Fruit fly (Drosophila melanogaster) whole organism: ENCODE measurements around the gene CG33268.
"Not testable (repeated sequence)": the region's sequence is repeated elsewhere in the genome, so short reads cannot be mapped to it uniquely, and the experiment has no call there.

Experiments used
- CG8478 ChIP-seq: fragments of >200 bp; optimal IDR thresholded peaks from 2 replicates; lab custom pipeline; 2018; ENCODE audit warnings: inconsistent platforms
- Dll ChIP-seq: fragments of >200 bp; optimal IDR thresholded peaks from 2 replicates; lab custom pipeline; 2017
- EcR ChIP-seq, 2 experiments: fragments of >200 bp; optimal IDR thresholded peaks; 2 replicates each; lab custom pipeline; 2017; ENCODE audit warnings: missing biosample characterization in 2 of 2, missing genetic modification characterization in 2 of 2, missing genetic modification reagents in 2 of 2
- pan ChIP-seq: fragments of >200 bp; optimal IDR thresholded peaks from 2 replicates; lab custom pipeline; 2017
- psq ChIP-seq: fragments of >200 bp; optimal IDR thresholded peaks from 2 replicates; lab custom pipeline; 2017
- usp ChIP-seq: fragments of >200 bp; optimal IDR thresholded peaks from 2 replicates; lab custom pipeline; 2017; ENCODE audit warnings: missing biosample characterization, missing genetic modification characterization, mixed read lengths

Gene CG33268

DNA sequence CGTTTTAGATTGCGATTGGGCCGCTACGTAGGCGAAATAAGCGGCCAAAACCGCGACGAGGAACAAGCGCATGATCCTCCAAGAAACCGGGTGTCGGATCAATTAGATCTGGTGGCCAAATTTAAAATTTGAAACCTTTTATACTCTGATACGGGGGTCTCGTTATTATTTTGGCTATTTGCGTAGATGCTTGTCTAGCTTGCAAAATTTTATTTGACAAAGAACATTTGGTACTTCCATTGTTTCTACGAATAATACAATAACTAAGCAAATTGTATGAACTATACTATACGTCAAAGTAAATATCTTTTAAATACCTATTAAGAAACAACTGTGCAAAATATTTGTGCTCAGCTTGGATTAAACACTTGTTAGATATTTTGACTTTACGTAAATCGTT is 29.0 kb upstream of the CG33268 start, which contains the start of gene Muc68Ca:
Muc68Ca (minus strand) TSS at position 101 of the 400 bp plus-strand sequence.
- TF ChIP-seq Dll (lab: Kevin White, UChicago) (no peak), usp (GFP tag; lab: Kevin White, UChicago) (no peak), EcR (GFP tag; optimal IDR thresholded peaks at IDR 0.05; lab: Kevin White, UChicago) (no peak), psq (lab: Kevin White, UChicago) (no peak), CG8478 (lab: Kevin White, UChicago) (no peak), pan (no peak)

DNA sequence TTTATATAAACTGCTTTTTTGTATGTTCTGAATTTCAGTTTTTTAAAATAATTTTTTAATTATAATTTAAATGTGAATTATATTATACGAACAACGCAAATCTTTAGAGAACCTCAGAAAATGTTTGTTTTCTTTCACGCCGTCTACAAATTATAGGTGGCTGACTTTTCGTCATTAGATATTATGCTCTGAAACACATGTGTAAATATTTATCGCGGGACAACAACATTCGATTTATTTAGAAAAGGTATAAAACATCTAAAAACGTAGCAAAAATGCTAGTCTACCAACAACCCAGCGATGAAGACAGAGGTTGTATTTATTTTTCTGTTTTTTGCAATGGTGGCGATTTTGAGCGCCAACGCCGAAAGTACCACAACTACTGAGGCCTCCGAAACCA is 18.8 kb upstream of the CG33268 start, which contains the start of gene CG42832:
CG42832 (plus strand) TSS at position 301 of the 400 bp plus-strand sequence.
- TF ChIP-seq usp (GFP tag; lab: Kevin White, UChicago) (no peak), Dll (lab: Kevin White, UChicago) (no peak)

DNA sequence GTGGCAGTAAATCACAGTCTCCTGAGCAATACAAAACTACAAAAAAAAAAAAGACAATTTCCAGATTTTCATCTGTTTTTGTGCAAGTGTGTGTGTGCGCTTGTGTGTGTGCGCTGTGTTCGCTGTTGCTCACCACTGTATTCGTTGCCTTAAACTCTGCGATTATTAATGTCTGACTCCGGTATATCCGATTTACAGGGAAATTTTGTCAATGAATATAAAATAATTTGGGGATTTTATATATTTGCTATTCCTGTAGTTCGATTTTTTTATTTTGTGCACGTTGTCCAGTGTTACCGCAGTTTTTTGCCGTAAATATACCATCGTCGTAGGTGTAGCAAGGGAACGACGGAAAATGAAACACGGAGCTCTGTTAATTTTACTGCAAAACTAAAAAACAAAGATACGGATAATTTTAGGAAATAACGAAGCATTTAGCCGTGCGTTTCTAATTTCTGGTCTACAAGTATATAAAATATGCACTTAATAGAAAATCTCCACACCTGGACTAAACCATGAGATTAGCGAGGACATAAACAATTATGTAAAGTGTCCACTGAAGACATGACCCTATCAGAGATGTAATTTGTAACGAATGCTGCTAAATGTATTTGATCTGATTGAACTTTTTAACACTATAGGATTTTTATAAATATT is 18.2 kb upstream of the CG33268 start, which contains the start of gene Duba:
Duba (minus strand) TSS at position 313 of the 657 bp plus-strand sequence.
- no peak for TF ChIP-seq EcR (GFP tag; optimal IDR thresholded peaks at IDR 0.05; lab: Kevin White, UChicago)
- TF ChIP-seq usp (GFP tag; lab: Kevin White, UChicago) = no peak
- no peak for TF ChIP-seq psq (lab: Kevin White, UChicago)
- TF ChIP-seq pan = no peak
- no peak for TF ChIP-seq Dll (lab: Kevin White, UChicago)
- TF ChIP-seq CG8478 (lab: Kevin White, UChicago) = no peak

DNA sequence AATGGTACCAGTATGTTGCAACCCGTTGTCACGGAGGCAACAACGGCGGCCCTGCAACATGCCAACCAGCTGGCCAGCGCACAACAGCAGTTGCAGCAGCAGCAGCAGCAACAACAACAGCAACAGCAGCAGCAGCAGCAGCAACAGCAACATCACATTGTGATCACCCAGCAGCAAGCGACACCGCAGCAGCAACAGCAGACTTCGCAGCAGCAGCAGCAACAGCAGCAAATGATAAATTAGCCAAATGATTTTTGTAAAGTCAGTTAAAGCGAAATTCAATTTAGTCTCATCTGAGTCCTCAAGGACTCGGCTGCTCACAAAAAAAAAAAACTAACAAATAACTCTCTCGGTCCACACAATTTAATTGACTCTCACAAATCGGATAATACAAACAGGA is 13.2 kb upstream of the CG33268 start:
- TF ChIP-seq Dll (lab: Kevin White, UChicago) = no peak
- no peak for TF ChIP-seq pan
- no peak for TF ChIP-seq CG8478 (lab: Kevin White, UChicago)

DNA sequence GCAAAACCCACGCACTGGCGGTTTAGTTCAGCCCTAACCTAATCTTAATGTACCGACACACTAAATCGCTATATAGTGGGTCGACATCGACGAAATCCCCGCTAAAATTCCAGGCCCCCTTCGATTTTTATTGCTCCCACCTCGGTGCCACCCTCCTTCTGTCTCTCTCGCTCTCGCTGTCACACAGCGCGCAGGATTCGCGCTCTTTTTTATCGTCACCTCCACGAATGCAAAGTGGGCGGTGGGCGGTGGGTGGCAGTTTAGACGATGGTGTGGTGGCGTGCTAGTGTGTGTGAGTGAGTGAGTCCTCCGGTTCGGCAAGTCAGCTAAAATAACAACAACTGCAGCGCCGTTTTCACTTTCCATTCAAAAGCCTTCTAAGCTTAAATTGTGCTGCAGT is 11.0 kb upstream of the CG33268 start:
- no peak for TF ChIP-seq pan
- no peak for TF ChIP-seq CG8478 (lab: Kevin White, UChicago)
- TF ChIP-seq EcR (GFP tag; optimal IDR thresholded peaks at IDR 0.05; lab: Kevin White, UChicago) = no peak
- no peak for TF ChIP-seq usp (GFP tag; lab: Kevin White, UChicago)
- TF ChIP-seq Dll (lab: Kevin White, UChicago) = no peak
- TF ChIP-seq psq (lab: Kevin White, UChicago) = no peak

DNA sequence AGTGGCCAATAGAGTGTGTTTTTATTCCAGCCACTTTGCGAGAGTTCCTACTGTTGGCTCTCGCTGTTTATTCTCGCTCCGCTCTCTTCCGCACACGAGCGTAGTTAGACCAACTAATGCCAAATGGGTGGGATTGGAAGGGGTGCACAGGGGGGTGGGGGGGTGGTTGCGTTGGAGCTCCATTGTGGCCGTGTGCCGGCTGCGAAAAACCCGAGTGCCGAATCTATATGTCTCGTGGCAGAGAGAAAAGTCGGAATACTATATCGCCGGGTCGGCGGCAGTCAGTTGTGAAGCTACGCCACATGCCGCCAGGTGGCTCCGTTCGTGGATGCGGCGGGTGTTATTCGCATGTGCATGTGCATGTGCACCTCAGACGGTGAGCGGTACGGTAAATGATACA is 10.1 kb upstream of the CG33268 start:
- no peak for TF ChIP-seq EcR (GFP tag; optimal IDR thresholded peaks at IDR 0.05; lab: Kevin White, UChicago)
- TF ChIP-seq usp (GFP tag; lab: Kevin White, UChicago) = no peak
- no peak for TF ChIP-seq pan
- TF ChIP-seq Dll (lab: Kevin White, UChicago) = no peak
- TF ChIP-seq CG8478 (lab: Kevin White, UChicago) = no peak
- no peak for TF ChIP-seq psq (lab: Kevin White, UChicago)

DNA sequence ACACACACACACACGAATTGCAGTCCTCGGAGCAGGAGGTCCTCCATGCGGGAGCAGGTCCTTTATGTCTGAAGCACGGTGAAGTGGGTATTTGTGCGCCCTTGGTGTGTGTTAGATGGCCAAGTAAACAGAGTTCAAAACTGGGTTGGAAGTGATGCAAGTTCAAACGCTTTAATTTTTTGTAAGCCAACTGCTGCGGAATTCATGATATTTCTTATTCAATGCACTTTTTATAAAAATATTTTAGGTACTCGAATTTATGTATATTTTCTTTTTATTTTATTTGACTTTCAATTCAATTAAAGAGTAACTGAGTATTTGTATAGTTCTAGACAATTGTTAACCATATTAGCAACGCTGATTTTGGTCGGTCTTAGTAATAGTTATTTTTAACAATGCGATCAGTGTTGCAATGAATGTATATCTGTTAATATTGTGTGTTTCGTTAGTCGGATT is 9.0 kb upstream of the CG33268 start, which contains the start of the genes CG14137 and CG46394:
CG14137 (minus strand) TSS at position 101 of the 456 bp plus-strand sequence.
CG46394 (plus strand) TSS at position 406 of the 456 bp plus-strand sequence.
- TF ChIP-seq CG8478 (lab: Kevin White, UChicago) (no peak), EcR (GFP tag; optimal IDR thresholded peaks at IDR 0.05; lab: Kevin White, UChicago) (no peak), psq (lab: Kevin White, UChicago) (no peak)

DNA sequence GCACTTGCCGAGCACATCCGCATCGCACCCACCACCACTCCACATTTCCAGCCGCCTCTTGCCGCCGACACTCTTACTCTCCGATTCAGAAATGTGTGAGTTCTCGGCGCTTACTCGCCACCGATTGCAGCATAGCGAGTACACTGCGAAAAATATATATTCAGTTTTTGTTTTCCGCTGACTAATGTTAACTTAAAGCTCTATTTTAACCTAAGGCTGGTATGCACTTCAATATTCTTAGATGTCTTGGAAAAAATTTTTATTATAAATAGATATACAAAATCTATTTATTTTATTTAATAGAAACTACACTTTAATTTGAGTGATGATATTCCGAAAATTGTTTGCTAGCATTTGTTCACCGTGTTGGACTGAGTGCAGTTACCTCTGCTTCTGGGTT is 8.2 kb upstream of the CG33268 start:
- TF ChIP-seq EcR (GFP tag; optimal IDR thresholded peaks at IDR 0.05; lab: Kevin White, UChicago) (no peak), CG8478 (lab: Kevin White, UChicago) (no peak), Dll (lab: Kevin White, UChicago) (no peak)

DNA sequence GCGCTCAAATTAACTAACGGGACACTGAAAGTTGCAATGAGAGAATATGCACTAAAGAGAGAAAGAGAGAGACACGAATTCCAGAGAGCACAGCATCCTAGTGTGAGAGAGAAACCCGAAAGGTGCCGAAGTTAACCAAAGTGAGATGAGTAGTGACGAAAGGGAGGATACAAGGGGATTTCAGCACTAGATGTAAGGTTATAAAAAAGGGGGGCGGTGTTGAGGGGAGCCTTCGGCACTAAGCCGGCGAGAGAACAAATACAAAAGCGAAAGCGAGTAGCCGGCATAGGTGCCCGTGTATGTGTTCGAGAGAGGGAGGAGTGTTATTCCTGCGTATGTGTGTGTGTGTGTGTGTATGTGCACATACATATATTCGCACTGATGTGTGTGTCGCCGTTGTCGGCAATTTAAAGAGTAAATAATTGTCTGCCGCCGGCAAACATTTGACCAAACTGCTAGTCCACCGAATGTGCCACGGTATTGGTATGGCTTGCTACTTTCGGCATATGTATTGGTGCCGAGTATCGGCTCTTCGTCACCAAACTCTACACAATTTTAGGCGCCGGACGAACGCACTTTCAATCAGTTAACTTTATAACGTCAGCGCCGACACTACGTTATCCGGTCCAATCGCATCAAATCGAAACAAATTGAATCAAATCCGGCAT is 5.7 kb upstream of the CG33268 start, which contains the start of gene CG7368:
CG7368 (plus strand) TSS at position 618 of the 668 bp plus-strand sequence.
- TF ChIP-seq Dll (lab: Kevin White, UChicago) (no peak), psq (lab: Kevin White, UChicago) (no peak), EcR (GFP tag; optimal IDR thresholded peaks at IDR 0.05; lab: Kevin White, UChicago) (no peak), CG8478 (lab: Kevin White, UChicago) (no peak), usp (GFP tag; lab: Kevin White, UChicago) (no peak), pan (no peak)

DNA sequence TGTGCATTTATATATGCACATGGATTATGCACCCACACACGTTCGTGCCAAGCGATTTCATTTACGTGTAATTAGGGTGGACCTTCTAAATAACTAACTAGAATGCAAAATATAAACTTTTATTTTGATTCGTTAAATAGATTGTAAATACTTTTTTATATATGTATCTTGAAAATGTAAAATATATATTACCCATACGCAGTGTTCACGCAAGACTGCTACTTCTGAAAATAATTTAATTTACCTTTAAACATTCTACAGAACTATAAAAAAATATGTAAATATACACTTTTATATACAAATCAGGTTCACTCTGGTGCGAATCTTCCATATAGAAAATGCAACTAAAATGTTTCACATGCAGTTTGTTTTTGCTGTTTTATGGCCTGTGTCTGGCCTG is 2.7 kb upstream of the CG33268 start:
- TF ChIP-seq pan = no peak
- TF ChIP-seq psq (lab: Kevin White, UChicago) = no peak
- TF ChIP-seq CG8478 (lab: Kevin White, UChicago) = no peak
- no peak for TF ChIP-seq EcR (GFP tag; optimal IDR thresholded peaks at IDR 0.05; lab: Kevin White, UChicago)
- no peak for TF ChIP-seq Dll (lab: Kevin White, UChicago)

DNA sequence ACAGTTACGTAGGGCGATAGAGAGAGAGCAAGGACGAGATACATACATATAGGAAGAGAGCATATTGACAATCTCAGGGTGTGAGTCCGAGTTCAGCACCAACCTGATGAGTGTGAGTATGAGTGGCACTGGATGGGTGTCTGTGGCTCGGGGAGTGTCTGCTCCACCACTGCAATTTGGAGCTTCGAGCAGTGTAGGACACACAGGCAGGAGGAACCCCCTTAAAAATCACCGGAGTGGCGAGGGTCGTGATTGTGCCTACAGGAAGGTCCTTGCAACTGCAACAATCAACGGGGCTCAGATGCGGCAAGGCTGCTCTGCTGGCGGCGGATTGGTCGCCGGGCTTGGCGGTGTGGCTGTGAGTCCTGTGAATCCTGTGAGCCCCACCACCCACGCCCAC is 772 bp upstream of the CG33268 start:
- TF ChIP-seq Dll (lab: Kevin White, UChicago) (no peak), CG8478 (lab: Kevin White, UChicago) (no peak), pan (no peak), EcR (GFP tag; optimal IDR thresholded peaks at IDR 0.05; lab: Kevin White, UChicago) (no peak), psq (lab: Kevin White, UChicago) (no peak), usp (GFP tag; lab: Kevin White, UChicago) (no peak)

DNA sequence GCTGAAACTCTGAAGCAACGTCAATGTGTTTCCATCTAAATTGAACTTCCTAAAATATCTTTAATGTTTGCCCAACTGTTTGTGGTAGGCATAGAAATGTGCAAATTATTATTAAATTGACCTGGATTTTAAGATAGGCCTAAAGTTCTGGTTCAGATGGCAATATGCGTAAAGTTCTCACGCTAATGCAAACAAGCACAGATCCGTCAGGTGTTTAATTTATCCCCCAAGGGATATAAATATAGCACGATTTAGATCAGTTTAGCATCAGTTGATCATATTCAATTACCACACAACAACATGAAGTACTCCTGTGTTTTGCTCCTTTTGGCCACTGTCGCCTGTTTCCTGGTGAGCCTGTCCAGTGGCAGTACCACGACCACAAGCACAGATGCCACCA is 1.6 kb downstream of the CG33268 start, which contains the start of gene CG7377:
CG7377 (plus strand) TSS at position 301 of the 400 bp plus-strand sequence.
- not testable (repeated sequence) for TF ChIP-seq Dll (lab: Kevin White, UChicago); usp (GFP tag; lab: Kevin White, UChicago); pan
